Fruit fly (Drosophila melanogaster) whole organism, embryonic: ENCODE measurements around the gene Lst8.

Source experiments
- Ada2b ChIP-seq: fragments of 200-800 bp; sonication (Bioruptor generic); IDR thresholded peaks from 2 replicates; pipeline ENCODE4 v1.3.6; 2022; ENCODE audit warnings: missing biosample characterization, missing genetic modification characterization
- Atf-2 ChIP-seq: fragments of 200-800 bp; sonication (Bioruptor generic); optimal IDR thresholded peaks from 2 replicates; lab custom pipeline; 2016; ENCODE audit warnings: missing biosample characterization, missing genetic modification characterization
- CG10366 ChIP-seq: fragments of 200-800 bp; sonication (Bioruptor generic); IDR thresholded peaks from 2 replicates; pipeline ENCODE4 v1.3.6; 2022; ENCODE audit warnings: missing biosample characterization, missing genetic modification characterization
- CG10431 ChIP-seq: fragments of 200-800 bp; sonication (Bioruptor generic); optimal IDR thresholded peaks from 3 replicates; lab custom pipeline; 2018; ENCODE audit warnings: missing biosample characterization, mild to moderate bottlenecking, missing genetic modification characterization
- CG10543 ChIP-seq: fragments of 200-800 bp; sonication (Bioruptor generic); optimal IDR thresholded peaks from 3 replicates; lab custom pipeline; 2017; ENCODE audit warnings: missing biosample characterization, mild to moderate bottlenecking, missing genetic modification characterization, moderate library complexity
- CG11085 ChIP-seq: fragments of 200-800 bp; sonication (Bioruptor generic); IDR thresholded peaks from 2 replicates; pipeline ENCODE4 v1.3.6; 2022; ENCODE audit warnings: missing biosample characterization, missing genetic modification characterization
- CG11696 ChIP-seq: fragments of 200-800 bp; sonication (Bioruptor generic); IDR thresholded peaks from 2 replicates; pipeline ENCODE4 v1.3.6; 2022; ENCODE audit warnings: missing biosample characterization, missing genetic modification characterization
- CG12942 ChIP-seq: fragments of 200-800 bp; sonication (Bioruptor generic); optimal IDR thresholded peaks from 3 replicates; lab custom pipeline; 2016; ENCODE audit warnings: missing biosample characterization, missing genetic modification characterization
- CG15514 ChIP-seq: fragments of 200-800 bp; sonication (Bioruptor generic); optimal IDR thresholded peaks from 3 replicates; lab custom pipeline; 2017; ENCODE audit warnings: missing biosample characterization, missing genetic modification characterization, mild to moderate bottlenecking, moderate library complexity, missing genetic modification reagents
- CG15696 ChIP-seq: fragments of 200-800 bp; sonication (Bioruptor generic); optimal IDR thresholded peaks from 2 replicates; lab custom pipeline; 2019; ENCODE audit warnings: missing biosample characterization, mild to moderate bottlenecking, missing genetic modification characterization, moderate library complexity
- CG16815 ChIP-seq: fragments of 200-800 bp; sonication (Bioruptor generic); optimal IDR thresholded peaks from 3 replicates; lab custom pipeline; 2017; ENCODE audit warnings: missing biosample characterization, mild to moderate bottlenecking, missing genetic modification characterization
- CG17361 ChIP-seq: fragments of 200-800 bp; sonication (Bioruptor generic); IDR thresholded peaks from 3 replicates; pipeline ENCODE4 v1.3.6; 2022; ENCODE audit warnings: missing biosample characterization, missing genetic modification characterization
- CG1792 ChIP-seq: fragments of 200-800 bp; sonication (Bioruptor generic); optimal IDR thresholded peaks from 2 replicates; lab custom pipeline; 2016; ENCODE audit warnings: missing biosample characterization, missing genetic modification characterization
- CG3065 ChIP-seq: fragments of 200-800 bp; sonication (Bioruptor generic); optimal IDR thresholded peaks from 2 replicates; lab custom pipeline; 2016; ENCODE audit warnings: missing biosample characterization, missing genetic modification characterization
- CG3281 ChIP-seq: fragments of 200-800 bp; sonication (Bioruptor generic); optimal IDR thresholded peaks from 3 replicates; lab custom pipeline; 2017; ENCODE audit warnings: missing biosample characterization, mild to moderate bottlenecking, missing genetic modification characterization
- CG42726 ChIP-seq: fragments of 200-800 bp; sonication (Bioruptor generic); IDR thresholded peaks from 2 replicates; pipeline ENCODE4 v1.3.6; 2022; ENCODE audit warnings: missing biosample characterization, missing genetic modification characterization; ENCODE audit not compliant: partially characterized antibody
- CG4282 ChIP-seq: fragments of 200-800 bp; sonication (Bioruptor generic); optimal IDR thresholded peaks from 2 replicates; lab custom pipeline; 2016; ENCODE audit warnings: missing biosample characterization, missing genetic modification characterization
- CG4424 ChIP-seq: fragments of 200-800 bp; sonication (Bioruptor generic); optimal IDR thresholded peaks from 3 replicates; lab custom pipeline; 2016; ENCODE audit warnings: missing biosample characterization, missing genetic modification characterization
- CG6654 ChIP-seq: fragments of 200-800 bp; sonication (Bioruptor generic); optimal IDR thresholded peaks from 2 replicates; lab custom pipeline; 2017; ENCODE audit warnings: missing biosample characterization, mild to moderate bottlenecking, missing genetic modification characterization
- CG8089 ChIP-seq: fragments of 200-800 bp; sonication (Bioruptor generic); optimal IDR thresholded peaks from 3 replicates; lab custom pipeline; 2016; ENCODE audit warnings: missing biosample characterization, missing genetic modification characterization
- CG8944 ChIP-seq: fragments of 200-800 bp; sonication (Bioruptor generic); optimal IDR thresholded peaks from 3 replicates; lab custom pipeline; 2016; ENCODE audit warnings: missing biosample characterization, missing genetic modification characterization
- CTCF ChIP-seq: fragments of 200-800 bp; sonication (Bioruptor generic); optimal IDR thresholded peaks from 2 replicates; lab custom pipeline; 2017; ENCODE audit warnings: missing biosample characterization, mild to moderate bottlenecking, missing genetic modification characterization, moderate library complexity
- Camta ChIP-seq: fragments of 200-800 bp; sonication (Bioruptor generic); optimal IDR thresholded peaks from 2 replicates; lab custom pipeline; 2016; ENCODE audit warnings: missing biosample characterization, missing genetic modification characterization
- CkIIα-i1 ChIP-seq: fragments of 200-800 bp; sonication (Bioruptor generic); IDR thresholded peaks from 2 replicates; pipeline ENCODE4 v1.3.6; 2022; ENCODE audit warnings: missing biosample characterization, missing genetic modification characterization
- CoRest ChIP-seq: fragments of 200-800 bp; sonication (Bioruptor generic); optimal IDR thresholded peaks from 3 replicates; lab custom pipeline; 2018; ENCODE audit warnings: missing biosample characterization, mild to moderate bottlenecking, missing genetic modification characterization, moderate library complexity
- CrebB ChIP-seq: fragments of 200-800 bp; sonication (Bioruptor generic); optimal IDR thresholded peaks from 3 replicates; lab custom pipeline; 2018; ENCODE audit warnings: missing biosample characterization, mild to moderate bottlenecking, missing genetic modification characterization
- Dad ChIP-seq: fragments of 200-800 bp; sonication (Bioruptor generic); optimal IDR thresholded peaks from 3 replicates; lab custom pipeline; 2016; ENCODE audit warnings: missing biosample characterization, missing genetic modification characterization
- Dip3 ChIP-seq: fragments of 200-800 bp; sonication (Bioruptor generic); optimal IDR thresholded peaks from 3 replicates; lab custom pipeline; 2016; ENCODE audit warnings: missing biosample characterization, missing genetic modification characterization
- Dp ChIP-seq: fragments of 200-800 bp; sonication (Bioruptor generic); optimal IDR thresholded peaks from 2 replicates; lab custom pipeline; 2018; ENCODE audit warnings: missing biosample characterization, mild to moderate bottlenecking, missing genetic modification characterization, moderate library complexity
- Hr3 ChIP-seq: fragments of 200-800 bp; sonication (Bioruptor generic); optimal IDR thresholded peaks from 3 replicates; lab custom pipeline; 2016; ENCODE audit warnings: missing biosample characterization, missing genetic modification characterization
- Hsf ChIP-seq: fragments of 200-800 bp; sonication (Bioruptor generic); optimal IDR thresholded peaks from 3 replicates; lab custom pipeline; 2016; ENCODE audit warnings: missing biosample characterization, missing genetic modification characterization
- Nf-YA ChIP-seq: fragments of 200-800 bp; sonication (Bioruptor generic); IDR thresholded peaks from 2 replicates; pipeline ENCODE4 v1.3.6; 2022; ENCODE audit warnings: missing biosample characterization, missing genetic modification characterization
- Nf-YC ChIP-seq: fragments of 200-800 bp; optimal IDR thresholded peaks from 3 replicates; lab custom pipeline; 2019; ENCODE audit warnings: missing biosample characterization, mild to moderate bottlenecking, missing genetic modification characterization, moderate library complexity
- Sox100B ChIP-seq: fragments of 200-800 bp; sonication (Bioruptor generic); optimal IDR thresholded peaks from 3 replicates; lab custom pipeline; 2018; ENCODE audit warnings: missing biosample characterization, mild to moderate bottlenecking, missing genetic modification characterization
- Xrp1 ChIP-seq: fragments of 200-800 bp; sonication (Bioruptor generic); IDR thresholded peaks from 2 replicates; pipeline ENCODE4 v1.3.6; 2022; ENCODE audit warnings: missing biosample characterization, missing genetic modification characterization
- abd-A ChIP-seq: fragments of 200-800 bp; sonication (Bioruptor generic); optimal IDR thresholded peaks from 3 replicates; lab custom pipeline; 2019; ENCODE audit warnings: missing biosample characterization, mild to moderate bottlenecking, missing genetic modification characterization, moderate library complexity
- ato ChIP-seq: fragments of 200-800 bp; sonication (Bioruptor generic); IDR thresholded peaks from 2 replicates; pipeline ENCODE4 v1.3.6; 2022; ENCODE audit warnings: missing biosample characterization, missing genetic modification characterization; ENCODE audit not compliant: partially characterized antibody
- dati ChIP-seq: fragments of 200-800 bp; sonication (Bioruptor generic); IDR thresholded peaks from 2 replicates; pipeline ENCODE4 v1.3.6; 2022; ENCODE audit warnings: missing biosample characterization, missing genetic modification characterization
- dimm ChIP-seq: fragments of 200-800 bp; sonication (Bioruptor generic); IDR thresholded peaks from 2 replicates; pipeline ENCODE4 v1.3.6; 2022; ENCODE audit warnings: missing biosample characterization, missing genetic modification characterization
- dmrt11E ChIP-seq: fragments of 200-800 bp; sonication (Bioruptor generic); optimal IDR thresholded peaks from 3 replicates; lab custom pipeline; 2018; ENCODE audit warnings: missing biosample characterization, mild to moderate bottlenecking, missing genetic modification characterization, moderate library complexity
- dpn ChIP-seq, 2 experiments: fragments of 200-800 bp; sonication (Bioruptor generic); optimal IDR thresholded peaks; 3 replicates each; lab custom pipeline; 2016; ENCODE audit warnings: missing biosample characterization in 2 of 2, missing genetic modification characterization in 2 of 2
- fd96Cb ChIP-seq: fragments of 200-800 bp; sonication (Bioruptor generic); optimal IDR thresholded peaks from 2 replicates; lab custom pipeline; 2018; ENCODE audit warnings: missing biosample characterization, mild to moderate bottlenecking, missing genetic modification characterization, moderate library complexity
- hkb ChIP-seq, 2 experiments: fragments of 200-800 bp in 1 of 2; fragments of >200 bp in 1 of 2; sonication (Bioruptor generic) in 1 of 2; IDR thresholded peaks in 1 of 2; optimal IDR thresholded peaks in 1 of 2; 2 replicates each; pipeline versions ENCODE4 v1.3.6 to Lab custom; 2017 to 2022; ENCODE audit warnings: missing biosample characterization in 1 of 2, missing genetic modification characterization in 1 of 2
- ind ChIP-seq: fragments of 200-800 bp; sonication (Bioruptor generic); optimal IDR thresholded peaks from 3 replicates; lab custom pipeline; 2016; ENCODE audit warnings: missing biosample characterization, missing genetic modification characterization
- lab ChIP-seq: fragments of 200-800 bp; sonication (Bioruptor generic); optimal IDR thresholded peaks from 3 replicates; lab custom pipeline; 2017; ENCODE audit warnings: missing biosample characterization, missing genetic modification characterization, mild to moderate bottlenecking, moderate library complexity, missing genetic modification reagents
- nom ChIP-seq: fragments of 200-800 bp; sonication (Bioruptor generic); optimal IDR thresholded peaks from 2 replicates; lab custom pipeline; 2017; ENCODE audit warnings: missing biosample characterization, missing genetic modification characterization, mild to moderate bottlenecking, moderate library complexity, missing genetic modification reagents
- psq ChIP-seq: fragments of 200-800 bp; sonication (Bioruptor generic); optimal IDR thresholded peaks from 2 replicates; lab custom pipeline; 2017; ENCODE audit warnings: missing biosample characterization, missing genetic modification characterization
- slbo ChIP-seq: fragments of 200-800 bp; sonication (Bioruptor generic); IDR thresholded peaks from 2 replicates; pipeline ENCODE4 v1.3.6; 2022; ENCODE audit warnings: missing biosample characterization, missing genetic modification characterization
- so ChIP-seq: fragments of 200-800 bp; sonication (Bioruptor generic); IDR thresholded peaks from 3 replicates; pipeline ENCODE4 v1.3.6; 2022; ENCODE audit warnings: missing biosample characterization, missing genetic modification characterization
- wor ChIP-seq: fragments of 200-800 bp; sonication (Bioruptor generic); IDR thresholded peaks from 2 replicates; pipeline ENCODE4 v1.3.6; 2022; ENCODE audit warnings: missing biosample characterization, missing genetic modification characterization

Gene Lst8

DNA sequence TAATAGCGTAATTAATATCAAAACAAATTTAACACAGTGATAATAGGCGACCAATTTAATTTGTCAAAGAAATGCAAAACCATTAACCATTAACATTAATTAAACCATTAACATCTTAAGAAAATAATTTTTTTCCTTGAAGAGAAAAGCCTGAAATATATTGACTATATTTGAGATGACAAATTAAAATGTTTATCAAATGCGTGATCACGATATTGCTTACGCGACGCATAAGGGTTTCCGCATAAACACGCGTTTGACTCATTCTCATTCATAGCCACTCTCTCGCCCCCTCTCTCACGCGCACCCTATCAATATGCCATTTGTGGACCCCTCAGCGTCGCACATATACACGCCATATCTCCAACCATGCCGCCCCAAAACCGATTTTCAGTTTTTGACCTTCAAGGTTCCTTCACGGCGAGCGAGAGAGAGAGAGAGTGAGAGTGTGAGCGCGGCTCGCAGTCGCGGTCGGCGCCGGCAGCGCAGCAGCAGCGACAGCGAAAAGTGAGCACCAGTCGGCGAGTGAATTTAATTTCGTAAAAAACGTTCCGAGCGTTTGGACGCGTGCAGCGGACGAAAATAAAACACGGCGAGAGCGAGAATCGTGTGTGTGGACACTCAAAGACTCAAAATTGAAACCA is 20.3 kb downstream of the Lst8 start, which contains the start of gene Hex-A (continued):
- TF ChIP-seq nom (GFP tag; lab: Kevin White, UChicago) (peak; percentile 95), ato (GFP tag; lab: Robert Waterston, UW) (no peak), dimm (GFP tag; lab: Robert Waterston, UW) (peak; percentile 80), Hsf (GFP tag; lab: Kevin White, UChicago) (peak; percentile 96), CG10431 (GFP tag; lab: Kevin White, UChicago) (peak; percentile 91), CkIIα-i1 (GFP tag; lab: Robert Waterston, UW) (peak; percentile 14; the same call in 1 of the 2 replicates), CG15514 (GFP tag; lab: Kevin White, UChicago) (peak; percentile 90), CG6654 (GFP tag; lab: Kevin White, UChicago) (peak; percentile 86), wor (GFP tag; lab: Robert Waterston, UW) (peak; percentile 85), CrebB (tag; lab: Kevin White, UChicago) (peak; percentile 97), Sox100B (GFP tag; lab: Kevin White, UChicago) (peak; percentile 99), dpn (GFP tag; optimal IDR thresholded peaks at IDR 0.05; lab: Kevin White, UChicago) (peak; percentile 87 to 96), Camta (GFP tag; lab: Kevin White, UChicago) (peak; percentile 95), fd96Cb (tag; lab: Kevin White, UChicago) (peak; percentile 94), CG10366 (peak; percentile 86), dmrt11E (tag; lab: Kevin White, UChicago) (peak; percentile 93), dati (GFP tag; lab: Robert Waterston, UW) (peak; percentile 73), Xrp1 (GFP tag; lab: Robert Waterston, UW) (peak; percentile 93), CG1792 (peak; percentile 88), CG3281 (GFP tag; lab: Kevin White, UChicago) (peak; percentile 98), slbo (GFP tag; lab: Robert Waterston, UW) (peak; percentile 87), Hr3 (GFP tag; lab: Kevin White, UChicago) (peak; percentile 83), CG11085 (peak; percentile 66), psq (peak; percentile 83), Nf-YA (GFP tag; lab: Robert Waterston, UW) (peak; percentile 77), CG11696 (GFP tag; lab: Robert Waterston, UW) (peak; percentile 69), CG17361 (GFP tag; lab: Robert Waterston, UW) (peak; percentile 96), CG8944 (peak; percentile 81), CG8089 (GFP tag; lab: Kevin White, UChicago) (peak; percentile 87), Ada2b (GFP tag; lab: Robert Waterston, UW) (peak; percentile 91), CG42726 (peak; percentile 52; the same call in 1 of the 2 replicates), CG12942 (GFP tag; lab: Kevin White, UChicago) (peak; percentile 87), CG3065 (peak; percentile 34), CG10543 (peak; percentile 100), hkb (optimal IDR thresholded peaks at IDR 0.05; lab: Kevin White, UChicago) (no peak), hkb (GFP tag; IDR thresholded peaks at IDR 0.05; lab: Robert Waterston, UW) (peak; percentile 95), Nf-YC (tag; lab: Kevin White, UChicago) (peak; percentile 94), Dip3 (peak; percentile 95), CG4282 (GFP tag; lab: Kevin White, UChicago) (peak; percentile 35), abd-A (peak; percentile 93), ind (GFP tag; lab: Kevin White, UChicago) (peak; percentile 84), CTCF (GFP tag; lab: Kevin White, UChicago) (peak; percentile 62), lab (GFP tag; lab: Kevin White, UChicago) (peak; percentile 98), CG15696 (peak; percentile 84), Dp (GFP tag; lab: Kevin White, UChicago) (peak; percentile 16), CG16815 (GFP tag; lab: Kevin White, UChicago) (peak; percentile 80), so (GFP tag; lab: Robert Waterston, UW) (peak; percentile 94), Atf-2 (GFP tag; lab: Kevin White, UChicago) (peak; percentile 91), Dad (GFP tag; lab: Kevin White, UChicago) (peak; percentile 90), CoRest (tag; lab: Kevin White, UChicago) (peak; percentile 99), CG4424 (GFP tag; lab: Kevin White, UChicago) (peak; percentile 92)
